Fruit fly (Drosophila melanogaster) whole organism: ENCODE data around the gene CG10211.

Source experiments
- CG8478 ChIP-seq: fragments of >200 bp; optimal IDR thresholded peaks from 2 replicates; lab custom pipeline; 2018; ENCODE audit warnings: inconsistent platforms
- Dll ChIP-seq: fragments of >200 bp; optimal IDR thresholded peaks from 2 replicates; lab custom pipeline; 2017
- pan ChIP-seq: fragments of >200 bp; optimal IDR thresholded peaks from 2 replicates; lab custom pipeline; 2017
- psq ChIP-seq: fragments of >200 bp; optimal IDR thresholded peaks from 2 replicates; lab custom pipeline; 2017

DNA sequence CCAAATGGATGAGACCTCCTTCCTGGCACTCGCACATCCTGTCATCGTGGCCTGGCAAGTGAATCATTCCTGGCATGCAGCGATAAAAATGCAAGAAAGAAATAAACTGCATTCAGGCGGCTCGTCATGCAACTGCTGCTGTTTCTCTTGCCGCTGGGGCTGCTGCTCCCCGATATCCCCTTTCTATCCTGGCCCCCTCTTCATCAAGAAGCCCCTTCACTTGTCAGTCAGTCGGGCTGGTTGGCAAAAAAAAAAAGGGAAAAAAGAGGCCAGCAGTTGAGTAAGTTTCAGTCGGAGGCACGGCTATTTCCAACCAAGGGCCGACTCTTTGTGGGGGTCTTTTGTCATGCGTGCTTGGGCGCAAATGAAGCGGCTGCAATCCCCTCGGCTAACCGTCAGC lies 35.5 kb upstream of the CG10211 start:
- TF ChIP-seq pan: no peak
- no peak for TF ChIP-seq Dll (lab: Kevin White, UChicago)
- no peak for TF ChIP-seq CG8478 (lab: Kevin White, UChicago)
- TF ChIP-seq psq (lab: Kevin White, UChicago): no peak
